Fruit fly (Drosophila melanogaster): ENCODE results near the gene CG18549.
A peak's percentile ranks its signal among the peaks of the same experiment; 100 is the strongest.

CG18549 gene

dm6 chr3R:12433764-12434163 lies 15.3 kb upstream of the CG18549 start, which contains the start of the genes Aos1 and Srlp (continued):
- TF ChIP-seq CG15011 (GFP tag; optimal IDR thresholded peaks at IDR 0.05) = no peak
- no peak for TF ChIP-seq CG34224 (GFP tag; IDR thresholded peaks at IDR 0.05; ENCODE audit: partially characterized antibody)
- TF ChIP-seq CG4360 (GFP tag; IDR thresholded peaks at IDR 0.05) = no peak
- no peak for TF ChIP-seq sens-2 (GFP tag; IDR thresholded peaks at IDR 0.05)
- TF ChIP-seq CG6765 (GFP tag; optimal IDR thresholded peaks at IDR 0.05) = no peak
- no peak for TF ChIP-seq Drgx (GFP tag; IDR thresholded peaks at IDR 0.05)
- TF ChIP-seq CG34376 (GFP tag; optimal IDR thresholded peaks at IDR 0.05) = peak; percentile 17
- peak; percentile 46 for TF ChIP-seq az2 (GFP tag; optimal IDR thresholded peaks at IDR 0.05)

dm6 chr3R:12435948-12436347 lies 13.1 kb upstream of the CG18549 start, which contains the start of gene Desat2:
Gene Desat2 (plus strand): TSS chr3R:12436248.
- TF ChIP-seq CG13296 (GFP tag; optimal IDR thresholded peaks at IDR 0.05) = no peak
- no peak for TF ChIP-seq CG9609 (GFP tag; optimal IDR thresholded peaks at IDR 0.05)
- TF ChIP-seq Mrtf (GFP tag; IDR thresholded peaks at IDR 0.05) = no peak
- no peak for TF ChIP-seq rib (GFP tag; IDR thresholded peaks at IDR 0.05)
- no peak for TF ChIP-seq CG18011 (GFP tag; optimal IDR thresholded peaks at IDR 0.05)
- no peak for TF ChIP-seq CG10565 (GFP tag; optimal IDR thresholded peaks at IDR 0.05)
- no peak for TF ChIP-seq CG17612 (GFP tag; IDR thresholded peaks at IDR 0.05)
- TF ChIP-seq Bgb (GFP tag; IDR thresholded peaks at IDR 0.05; ENCODE audit: partially characterized antibody) = no peak
- TF ChIP-seq CG17186 (GFP tag; optimal IDR thresholded peaks at IDR 0.05) = no peak

- no peak for TF ChIP-seq Hsf (GFP tag; optimal IDR thresholded peaks at IDR 0.05)
These were observed 10.1 kb upstream of the CG18549 start, which contains the start of the genes CG17207 and CG46427 for dm6 chr3R:12439039-12439400. Gene CG17207 (minus strand): TSS chr3R:12439139. Gene CG46427 (minus strand): TSS chr3R:12439139.

dm6 chr3R:12439401-12440143 lies 9.5 kb upstream of the CG18549 start, which contains the start of gene Desat1:
Gene Desat1 (plus strand): TSS chr3R:12439600.
- no peak for TF ChIP-seq CG2202 (tag; optimal IDR thresholded peaks at IDR 0.05)
- TF ChIP-seq CG17361 (GFP tag; IDR thresholded peaks at IDR 0.05) = peak; percentile 26; the same call in 1 of the 3 replicates
- peak; percentile 49 for TF ChIP-seq CG4617 (GFP tag; optimal IDR thresholded peaks at IDR 0.05; ENCODE audit: borderline replicate concordance)
- TF ChIP-seq CG13624 (GFP tag; optimal IDR thresholded peaks at IDR 0.05) = peak; percentile 29
- no peak for TF ChIP-seq slou (GFP tag; optimal IDR thresholded peaks at IDR 0.05)
- peak; percentile 23 for TF ChIP-seq CG12659 (GFP tag; optimal IDR thresholded peaks at IDR 0.05)
- TF ChIP-seq CG1603 (tag; optimal IDR thresholded peaks at IDR 0.05) = peak; percentile 27
- no peak for TF ChIP-seq CG7786 (GFP tag; optimal IDR thresholded peaks at IDR 0.05)
- no peak for TF ChIP-seq CG11560 (tag; IDR thresholded peaks at IDR 0.05)
- TF ChIP-seq cwo (GFP tag; optimal IDR thresholded peaks at IDR 0.05) = peak; percentile 80
- no peak for TF ChIP-seq Oli (tag; optimal IDR thresholded peaks at IDR 0.05)
- TF ChIP-seq sens (GFP tag) = peak; percentile 69
- peak; percentile 11 for TF ChIP-seq gem (tag; optimal IDR thresholded peaks at IDR 0.05)
- TF ChIP-seq Dll (GFP tag; IDR thresholded peaks at IDR 0.05; ENCODE audit: partially characterized antibody) = peak; percentile 93
- peak; percentile 90 for TF ChIP-seq vnd (GFP tag; IDR thresholded peaks at IDR 0.05; ENCODE audit: partially characterized antibody)
- TF ChIP-seq CG4328 (GFP tag; optimal IDR thresholded peaks at IDR 0.05) = no peak
- TF ChIP-seq CG16813 (GFP tag; IDR thresholded peaks at IDR 0.05; ENCODE audit: partially characterized antibody) = peak; percentile 90
- TF ChIP-seq Doc2 (GFP tag; IDR thresholded peaks at IDR 0.05) = no peak
- TF ChIP-seq CG3995 (GFP tag; optimal IDR thresholded peaks at IDR 0.05) = peak; percentile 19
- peak; percentile 55 for TF ChIP-seq YL-1 (GFP tag; optimal IDR thresholded peaks at IDR 0.05)
- peak; percentile 93 for TF ChIP-seq unc-4 (GFP tag; IDR thresholded peaks at IDR 0.05; ENCODE audit: partially characterized antibody)
- no peak for TF ChIP-seq CG6654 (GFP tag; optimal IDR thresholded peaks at IDR 0.05)
- no peak for TF ChIP-seq jumu (GFP tag; optimal IDR thresholded peaks at IDR 0.05)
- TF ChIP-seq HLH4C (GFP tag; IDR thresholded peaks at IDR 0.05; ENCODE audit: partially characterized antibody) = peak; percentile 89
- peak; percentile 95 for TF ChIP-seq CG6791 (GFP tag; IDR thresholded peaks at IDR 0.05; ENCODE audit: partially characterized antibody)
- no peak for TF ChIP-seq tup (GFP tag; optimal IDR thresholded peaks at IDR 0.05)

All from whole organism, embryonic.